Fruit fly (Drosophila melanogaster): ENCODE measurements around the gene CG17343.

- TF ChIP-seq psq (optimal IDR thresholded peaks at IDR 0.05) (no peak), ttk (optimal IDR thresholded peaks at IDR 0.05) (no peak), h (optimal IDR thresholded peaks at IDR 0.05) (no peak), insv (optimal IDR thresholded peaks at IDR 0.05) (no peak)
Measured at dm6 chr2L:19112200-19112599, 47.5 kb downstream of the CG17343 start.
